Worm (Caenorhabditis elegans): ENCODE data around the gene srv-8.

DNA sequence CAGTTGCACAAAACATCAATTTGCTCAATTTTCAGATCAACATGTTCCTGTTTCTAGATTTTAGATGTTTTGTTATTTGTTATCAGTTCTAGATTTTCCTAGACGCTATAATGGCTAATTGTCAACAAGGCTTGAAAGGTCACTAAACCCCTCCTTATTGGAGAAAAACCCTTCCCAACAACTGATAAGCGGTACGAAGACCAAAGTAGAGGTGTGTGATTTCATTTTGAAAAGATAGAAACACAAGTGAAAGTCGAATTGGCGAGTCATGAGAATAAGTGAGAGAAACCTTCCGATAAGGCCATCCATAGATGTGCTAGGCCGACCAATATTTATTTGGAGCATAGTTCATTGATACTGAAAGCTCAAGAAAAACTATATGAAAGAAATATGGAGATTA is 46.9 kb downstream of the srv-8 start:
- TF ChIP-seq ceh-58 (GFP tag; IDR thresholded peaks at IDR 0.05) (no peak), nhr-90 (tag; optimal IDR thresholded peaks at IDR 0.05) (no peak), unc-62 (GFP tag; optimal IDR thresholded peaks at IDR 0.05) (no peak), madf-8 (GFP tag; conservative IDR thresholded peaks at IDR 0.05) (no peak), athp-1 (tag; optimal IDR thresholded peaks at IDR 0.05) (no peak), mes-4 (tag; optimal IDR thresholded peaks at IDR 0.05) (no peak), dox-1 (GFP tag; IDR thresholded peaks at IDR 0.05) (no peak), him-1 (tag; optimal IDR thresholded peaks at IDR 0.05) (no peak), ets-4 (GFP tag; optimal IDR thresholded peaks at IDR 0.05) (no peak), nhr-27 (tag; optimal IDR thresholded peaks at IDR 0.05) (no peak), hlh-26 (GFP tag; conservative IDR thresholded peaks at IDR 0.05) (no peak), Y79H2A.3 (GFP tag; conservative IDR thresholded peaks at IDR 0.05) (no peak), bed-2 (GFP tag; IDR thresholded peaks at IDR 0.05) (no peak)
